Worm (Caenorhabditis elegans): Measurements from ENCODE around the gene F07H5.10.

Gene F07H5.10

ce11 chrII:8818978-8819896 is 10.9 kb upstream of the F07H5.10 start, which contains the start of gene F46C5.10:
Gene F46C5.10, minus strand, starts transcription at chrII:8819028.
- no peak for TF ChIP-seq unc-55 (GFP tag; optimal IDR thresholded peaks at IDR 0.05)
- TF ChIP-seq nhr-23 (tag; optimal IDR thresholded peaks at IDR 0.05) = no peak
- no peak for TF ChIP-seq nhr-77 (tag; optimal IDR thresholded peaks at IDR 0.05)
- peak; percentile 8 for TF ChIP-seq sma-3 (GFP tag; optimal IDR thresholded peaks at IDR 0.05)
- TF ChIP-seq nhr-21 (tag; optimal IDR thresholded peaks at IDR 0.05) = peak; percentile 67
- TF ChIP-seq ama-1 (optimal IDR thresholded peaks at IDR 0.05) = no peak
- no peak for TF ChIP-seq nhr-12 (tag; optimal IDR thresholded peaks at IDR 0.05)
- TF ChIP-seq nhr-6 (tag; optimal IDR thresholded peaks at IDR 0.05) = no peak
- peak; percentile 14 for TF ChIP-seq lin-13 (GFP tag; optimal IDR thresholded peaks at IDR 0.05)
- peak in 1 of 2 experiments; percentile 38 for TF ChIP-seq lsy-2 (tag; optimal IDR thresholded peaks at IDR 0.05)
- no peak for TF ChIP-seq mab-5 (tag; optimal IDR thresholded peaks at IDR 0.05)
- peak; percentile 84 for TF ChIP-seq nhr-25 (tag; optimal IDR thresholded peaks at IDR 0.05)
- peak; percentile 40 for TF ChIP-seq sma-9 (GFP tag; optimal IDR thresholded peaks at IDR 0.05)
- no peak for TF ChIP-seq sma-9 (tag; optimal IDR thresholded peaks at IDR 0.05)

- TF ChIP-seq ztf-11 (tag; optimal IDR thresholded peaks at IDR 0.05) (no peak), alr-1 (tag; optimal IDR thresholded peaks at IDR 0.05) (no peak), mdl-1 (tag; optimal IDR thresholded peaks at IDR 0.05) (peak; percentile 34 to 47), ama-1 (optimal IDR thresholded peaks at IDR 0.05) (peak; percentile 71), ceh-82 (tag; optimal IDR thresholded peaks at IDR 0.05) (no peak), sem-4 (tag; optimal IDR thresholded peaks at IDR 0.05) (no peak), snpc-4 (tag; optimal IDR thresholded peaks at IDR 0.05) (no peak), unc-55 (GFP tag; optimal IDR thresholded peaks at IDR 0.05) (no peak), nhr-23 (tag; optimal IDR thresholded peaks at IDR 0.05) (no peak), ztf-4 (tag; optimal IDR thresholded peaks at IDR 0.05) (no peak), nhr-11 (tag; optimal IDR thresholded peaks at IDR 0.05) (no peak), C34F6.9 (tag; optimal IDR thresholded peaks at IDR 0.05) (no peak), lin-11 (tag; optimal IDR thresholded peaks at IDR 0.05) (no peak), nhr-77 (tag; optimal IDR thresholded peaks at IDR 0.05) (no peak), elt-3 (tag; optimal IDR thresholded peaks at IDR 0.05) (no peak), mab-5 (tag; optimal IDR thresholded peaks at IDR 0.05) (no peak), egl-27 (tag; optimal IDR thresholded peaks at IDR 0.05) (peak; percentile 61), nhr-12 (tag; optimal IDR thresholded peaks at IDR 0.05) (no peak), nhr-129 (tag; optimal IDR thresholded peaks at IDR 0.05) (no peak), nhr-21 (tag; optimal IDR thresholded peaks at IDR 0.05) (peak; percentile 92), elt-1 (tag; optimal IDR thresholded peaks at IDR 0.05) (no peak), sma-3 (GFP tag; optimal IDR thresholded peaks at IDR 0.05) (peak; percentile 81), nhr-10 (tag; optimal IDR thresholded peaks at IDR 0.05) (no peak), lin-39 (tag; optimal IDR thresholded peaks at IDR 0.05) (no peak), Y55F3AM.14 (GFP tag; optimal IDR thresholded peaks at IDR 0.05) (no peak), sma-9 (GFP tag; optimal IDR thresholded peaks at IDR 0.05) (peak; percentile 93), sma-9 (tag; optimal IDR thresholded peaks at IDR 0.05) (no peak), unc-39 (tag; optimal IDR thresholded peaks at IDR 0.05) (no peak), peb-1 (tag; optimal IDR thresholded peaks at IDR 0.05) (no peak), F13H6.1 (tag; optimal IDR thresholded peaks at IDR 0.05) (peak; percentile 2), zag-1 (tag; optimal IDR thresholded peaks at IDR 0.05) (no peak), skn-1 (tag; optimal IDR thresholded peaks at IDR 0.05) (no peak), gmeb-1 (tag; optimal IDR thresholded peaks at IDR 0.05) (peak; percentile 14), ceh-16 (tag; optimal IDR thresholded peaks at IDR 0.05) (no peak), crh-2 (tag; optimal IDR thresholded peaks at IDR 0.05) (peak; percentile 22), ztf-1 (GFP tag; conservative IDR thresholded peaks at IDR 0.05) (no peak), R02D3.7 (tag; optimal IDR thresholded peaks at IDR 0.05) (no peak), lsy-2 (tag; optimal IDR thresholded peaks at IDR 0.05) (peak in 1 of 2 experiments; percentile 29), ZK546.5 (tag; optimal IDR thresholded peaks at IDR 0.05) (no peak), dmd-4 (tag; optimal IDR thresholded peaks at IDR 0.05) (no peak), nhr-25 (tag; optimal IDR thresholded peaks at IDR 0.05) (peak; percentile 88), lin-13 (GFP tag; optimal IDR thresholded peaks at IDR 0.05) (no peak), unc-62 (GFP tag; optimal IDR thresholded peaks at IDR 0.05) (no peak), nhr-237 (tag; optimal IDR thresholded peaks at IDR 0.05) (no peak), blmp-1 (tag; optimal IDR thresholded peaks at IDR 0.05; ENCODE audit: insufficient read depth) (peak; percentile 71), nhr-6 (tag; optimal IDR thresholded peaks at IDR 0.05) (no peak)
Measured at ce11 chrII:8818257-8818656, 9.9 kb upstream of the F07H5.10 start.
